Worm (Caenorhabditis elegans): ENCODE data around the gene apt-9.

apt-9 gene

DNA sequence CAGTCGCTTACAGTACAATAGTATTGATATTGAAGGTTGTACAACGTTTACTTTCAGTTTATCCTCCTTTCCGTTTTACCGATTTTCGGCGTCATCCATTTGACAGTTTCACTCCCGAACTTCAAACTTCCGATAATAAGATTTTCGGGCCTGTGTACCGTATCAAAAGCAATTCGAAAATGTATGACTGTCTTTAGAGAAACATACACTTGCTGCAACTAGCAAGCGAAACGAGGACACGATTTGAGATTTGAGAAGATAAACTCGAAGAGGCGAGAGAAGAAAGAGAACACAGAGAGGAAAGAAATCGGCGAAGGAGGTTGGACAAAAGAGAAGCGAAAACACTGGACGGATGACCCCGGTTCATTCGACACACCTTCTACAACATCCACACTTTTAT lies 6.4 kb upstream of the apt-9 start, which contains the start of gene lpr-5:
Gene lpr-5, plus strand, starts transcription at position 220 of the 400 bp plus-strand sequence.
- no peak for TF ChIP-seq lim-6 (tag; optimal IDR thresholded peaks at IDR 0.05)
- TF ChIP-seq pqm-1 (tag; optimal IDR thresholded peaks at IDR 0.05), result no peak
- no peak for TF ChIP-seq gmeb-2 (tag; optimal IDR thresholded peaks at IDR 0.05)
- no peak for TF ChIP-seq pha-4 (tag; optimal IDR thresholded peaks at IDR 0.05)
- TF ChIP-seq hlh-6 (tag; optimal IDR thresholded peaks at IDR 0.05), result no peak
- no peak for TF ChIP-seq pag-3 (tag; optimal IDR thresholded peaks at IDR 0.05; ENCODE audit: borderline replicate concordance)
- no peak for TF ChIP-seq unc-3 (GFP tag; conservative IDR thresholded peaks at IDR 0.05)
- no peak for TF ChIP-seq unc-3 (tag; optimal IDR thresholded peaks at IDR 0.05)
- TF ChIP-seq tbx-7 (tag; optimal IDR thresholded peaks at IDR 0.05), result no peak

DNA sequence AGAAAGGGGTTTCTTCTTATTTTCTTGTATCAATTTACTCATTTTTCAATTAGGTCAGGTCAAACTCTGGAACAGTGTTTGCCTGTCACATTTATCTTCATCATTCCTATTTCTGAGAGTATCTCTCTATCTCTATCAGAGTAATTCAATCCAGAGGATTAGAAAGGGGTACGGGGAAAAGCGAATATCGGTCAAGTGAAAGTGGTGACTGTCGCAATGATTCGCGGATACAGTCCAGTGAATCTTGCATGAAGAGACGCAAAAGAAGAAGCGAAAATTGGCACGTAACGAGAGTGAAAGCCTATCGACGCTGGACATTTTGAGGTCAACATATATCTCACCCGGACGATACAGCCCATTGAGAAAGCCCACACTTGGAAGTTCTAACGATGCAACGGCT lies 3.5 kb upstream of the apt-9 start, which contains the start of gene lpr-4:
Gene lpr-4, plus strand, starts transcription at position 328 of the 400 bp plus-strand sequence.
- TF ChIP-seq hlh-6 (tag; optimal IDR thresholded peaks at IDR 0.05) (no peak), ref-2 (tag; optimal IDR thresholded peaks at IDR 0.05) (peak; percentile 17), elt-4 (tag; optimal IDR thresholded peaks at IDR 0.05) (no peak), che-1 (tag; optimal IDR thresholded peaks at IDR 0.05) (no peak), unc-86 (tag; optimal IDR thresholded peaks at IDR 0.05) (no peak), unc-42 (tag; optimal IDR thresholded peaks at IDR 0.05) (no peak), unc-55 (GFP tag; optimal IDR thresholded peaks at IDR 0.05) (peak; percentile 21), Y22D7AL.16 (tag; optimal IDR thresholded peaks at IDR 0.05) (no peak), F13H6.1 (tag; optimal IDR thresholded peaks at IDR 0.05) (no peak), elt-2 (tag; optimal IDR thresholded peaks at IDR 0.05) (no peak), tbx-7 (tag; optimal IDR thresholded peaks at IDR 0.05) (no peak), eyg-1 (tag; optimal IDR thresholded peaks at IDR 0.05) (no peak), ahr-1 (tag; optimal IDR thresholded peaks at IDR 0.05) (no peak)

DNA sequence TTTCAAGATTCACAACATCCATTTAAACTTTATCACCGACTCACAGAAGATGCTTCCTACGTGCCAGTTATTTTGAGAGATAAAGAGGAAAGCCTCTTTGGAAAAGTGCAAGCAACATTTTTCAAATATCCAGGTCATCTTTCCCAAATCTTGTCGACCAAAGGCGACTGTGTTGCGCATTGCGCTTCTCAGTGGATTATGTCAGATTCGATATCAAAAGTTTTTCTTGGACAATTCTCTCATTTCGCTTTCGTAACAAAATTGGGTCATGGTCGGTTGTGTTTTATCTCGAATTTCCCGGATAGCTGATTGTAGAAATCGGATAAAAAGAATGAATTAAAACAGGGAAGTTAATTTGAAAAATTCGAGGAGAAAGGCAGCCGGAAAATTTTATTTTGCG lies 1.1 kb upstream of the apt-9 start:
- no peak for TF ChIP-seq sox-4 (tag; optimal IDR thresholded peaks at IDR 0.05)

DNA sequence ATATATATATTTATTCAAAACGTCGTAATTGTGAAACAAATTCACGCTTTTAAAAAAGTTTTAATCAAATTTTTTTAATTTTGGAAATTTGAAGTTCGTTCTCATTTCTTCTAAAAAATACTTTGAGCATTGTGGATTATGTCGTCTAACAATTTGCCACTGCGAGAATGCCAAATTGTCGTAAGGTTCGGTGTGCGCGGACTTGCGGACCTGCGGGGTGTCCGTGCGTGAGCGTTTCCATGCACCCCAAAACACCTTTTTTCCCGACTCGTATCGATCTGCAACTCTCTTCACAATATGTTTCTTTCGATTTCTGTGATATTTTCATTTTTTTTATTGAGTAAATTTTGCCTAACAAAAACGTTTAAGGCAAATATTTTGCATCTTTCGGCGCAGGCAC lies 4.4 kb downstream of the apt-9 start:
- TF ChIP-seq ref-2 (tag; optimal IDR thresholded peaks at IDR 0.05), result no peak
- no peak for TF ChIP-seq ttx-3 (tag; optimal IDR thresholded peaks at IDR 0.05)
- TF ChIP-seq hlh-8 (tag; optimal IDR thresholded peaks at IDR 0.05), result no peak
- no peak for TF ChIP-seq unc-42 (tag; optimal IDR thresholded peaks at IDR 0.05)
- no peak for TF ChIP-seq ceh-19 (GFP tag; optimal IDR thresholded peaks at IDR 0.05)

DNA sequence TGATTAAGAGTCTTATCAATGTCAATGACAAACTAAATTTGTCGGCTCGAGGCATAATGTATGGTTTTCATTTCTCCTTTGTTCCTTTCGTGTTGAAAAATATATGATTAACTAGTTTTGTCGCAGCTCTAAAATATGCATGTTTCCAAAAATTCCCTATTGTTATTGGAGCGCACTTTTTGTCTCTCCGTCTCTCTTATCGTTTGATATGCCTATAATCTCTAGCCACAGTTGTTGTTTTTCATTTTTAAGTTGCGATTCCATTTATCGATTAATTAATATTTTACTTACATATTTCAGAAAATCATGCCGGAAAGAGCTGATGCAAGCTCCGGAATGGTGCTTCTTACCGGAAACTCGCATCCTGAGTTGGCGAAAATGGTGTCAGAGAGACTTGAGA lies 5.0 kb downstream of the apt-9 start, which contains the start of gene W04G3.5:
Gene W04G3.5, plus strand, starts transcription at position 301 of the 400 bp plus-strand sequence.
- no peak for TF ChIP-seq hlh-15 (tag; optimal IDR thresholded peaks at IDR 0.05)
- no peak for TF ChIP-seq unc-86 (tag; optimal IDR thresholded peaks at IDR 0.05)
- TF ChIP-seq ceh-22 (tag; optimal IDR thresholded peaks at IDR 0.05), result no peak

DNA sequence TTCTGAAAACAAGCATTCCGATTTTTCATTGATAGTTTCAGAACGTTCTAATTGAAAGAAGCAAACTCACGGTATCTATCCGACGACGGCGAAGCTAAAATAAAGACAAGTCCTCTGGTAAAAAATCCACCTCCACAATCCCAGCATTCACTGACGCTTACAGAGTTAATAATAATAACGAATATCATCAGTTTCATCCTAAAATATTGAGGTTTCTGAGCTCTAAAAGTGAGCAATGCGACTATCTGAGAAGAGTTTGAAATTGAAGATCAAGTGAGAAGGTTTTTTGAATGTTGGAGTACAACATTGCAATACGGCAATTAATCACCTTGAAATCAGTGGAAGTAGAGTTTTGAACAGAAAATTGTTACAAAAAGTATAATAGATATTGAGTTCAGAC lies 8.2 kb downstream of the apt-9 start, which contains the start of gene W04G3.12:
Gene W04G3.12, minus strand, starts transcription at position 311 of the 400 bp plus-strand sequence.
- TF ChIP-seq dve-1 (tag; optimal IDR thresholded peaks at IDR 0.05) (no peak), ceh-22 (tag; optimal IDR thresholded peaks at IDR 0.05) (no peak), mec-3 (tag; optimal IDR thresholded peaks at IDR 0.05; ENCODE audit: borderline replicate concordance) (no peak), T23F11.4 (GFP tag; optimal IDR thresholded peaks at IDR 0.05) (no peak)

DNA sequence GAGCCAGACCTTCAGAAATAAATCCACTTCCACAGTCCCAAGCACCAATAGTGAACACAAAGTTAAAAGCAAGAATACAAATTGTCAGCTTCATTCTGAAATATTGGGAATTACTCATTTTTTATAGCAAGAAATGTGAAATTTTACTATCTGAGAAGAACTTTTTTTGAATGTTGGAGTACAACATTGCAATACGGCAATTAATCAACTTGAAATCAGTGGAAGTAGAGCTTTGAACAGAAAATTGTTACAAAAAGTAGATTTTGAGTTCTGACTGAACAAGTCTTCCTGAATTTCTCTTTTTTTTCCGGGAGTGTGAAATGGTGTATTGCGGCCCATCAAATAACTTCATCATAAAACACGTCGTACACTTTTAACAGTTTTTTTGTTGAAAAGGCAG lies 9.8 kb downstream of the apt-9 start, which contains the start of gene W04G3.10:
Gene W04G3.10, minus strand, starts transcription at position 101 of the 400 bp plus-strand sequence.
- TF ChIP-seq syd-9 (tag; optimal IDR thresholded peaks at IDR 0.05) (no peak), elt-2 (tag; optimal IDR thresholded peaks at IDR 0.05) (no peak), ceh-22 (tag; optimal IDR thresholded peaks at IDR 0.05) (no peak), che-1 (tag; optimal IDR thresholded peaks at IDR 0.05) (no peak), nhr-11 (tag; optimal IDR thresholded peaks at IDR 0.05) (no peak), pqm-1 (tag; optimal IDR thresholded peaks at IDR 0.05) (no peak), pag-3 (tag; optimal IDR thresholded peaks at IDR 0.05; ENCODE audit: borderline replicate concordance) (no peak), ahr-1 (tag; optimal IDR thresholded peaks at IDR 0.05) (no peak), gmeb-2 (tag; optimal IDR thresholded peaks at IDR 0.05) (no peak), pha-4 (tag; optimal IDR thresholded peaks at IDR 0.05) (no peak), tbx-7 (tag; optimal IDR thresholded peaks at IDR 0.05) (no peak), ceh-19 (GFP tag; optimal IDR thresholded peaks at IDR 0.05) (no peak), sdc-2 (tag; optimal IDR thresholded peaks at IDR 0.05) (no peak), hlh-8 (tag; optimal IDR thresholded peaks at IDR 0.05) (no peak), lim-6 (tag; optimal IDR thresholded peaks at IDR 0.05) (no peak), mec-3 (tag; optimal IDR thresholded peaks at IDR 0.05; ENCODE audit: borderline replicate concordance) (no peak), ceh-24 (tag; optimal IDR thresholded peaks at IDR 0.05) (no peak), hlh-6 (tag; optimal IDR thresholded peaks at IDR 0.05) (no peak)

Measured in whole organism, late embryonic.